Fruit fly (Drosophila melanogaster) whole organism, embryonic: ENCODE data around the gene CG17376.

Experiments
- Blimp-1 ChIP-seq: fragments of 200-800 bp; sonication (Bioruptor generic); optimal IDR thresholded peaks from 3 replicates; lab custom pipeline; 2018; ENCODE audit warnings: missing biosample characterization, missing genetic modification characterization, mild to moderate bottlenecking, moderate library complexity, missing genetic modification reagents
- CG10209 ChIP-seq: fragments of 200-800 bp; sonication (Bioruptor generic); optimal IDR thresholded peaks from 3 replicates; lab custom pipeline; 2017; ENCODE audit warnings: missing biosample characterization, mild to moderate bottlenecking, missing genetic modification characterization, missing genetic modification reagents
- CG1024 ChIP-seq: fragments of 200-800 bp; sonication (Bioruptor generic); IDR thresholded peaks from 2 replicates; pipeline ENCODE4 v1.3.6; 2022; ENCODE audit warnings: missing biosample characterization, missing genetic modification characterization
- CG10462 ChIP-seq: fragments of 200-800 bp; sonication (Bioruptor generic); optimal IDR thresholded peaks from 2 replicates; lab custom pipeline; 2016; ENCODE audit warnings: missing biosample characterization, missing genetic modification characterization
- CG11085 ChIP-seq: fragments of 200-800 bp; sonication (Bioruptor generic); IDR thresholded peaks from 2 replicates; pipeline ENCODE4 v1.3.6; 2022; ENCODE audit warnings: missing biosample characterization, missing genetic modification characterization
- CG12219 ChIP-seq: fragments of 200-800 bp; sonication (Bioruptor generic); optimal IDR thresholded peaks from 3 replicates; lab custom pipeline; 2018; ENCODE audit warnings: missing biosample characterization, mild to moderate bottlenecking, missing genetic modification characterization
- CG14014 ChIP-seq: fragments of 200-800 bp; sonication (Bioruptor generic); IDR thresholded peaks from 2 replicates; pipeline ENCODE4 v1.3.6; 2022; ENCODE audit warnings: missing biosample characterization, missing genetic modification characterization
- CG14667 ChIP-seq: fragments of 200-800 bp; sonication (Bioruptor generic); IDR thresholded peaks from 2 replicates; pipeline ENCODE4 v1.3.6; 2022; ENCODE audit warnings: missing biosample characterization, missing genetic modification characterization
- CG15479 ChIP-seq: fragments of 200-800 bp; sonication (Bioruptor generic); optimal IDR thresholded peaks from 3 replicates; lab custom pipeline; 2019; ENCODE audit warnings: missing biosample characterization, mild to moderate bottlenecking, missing genetic modification characterization, moderate library complexity
- CG1647 ChIP-seq: fragments of 200-800 bp; sonication (Bioruptor generic); optimal IDR thresholded peaks from 3 replicates; lab custom pipeline; 2016; ENCODE audit warnings: missing biosample characterization, missing genetic modification characterization
- CG16815 ChIP-seq: fragments of 200-800 bp; sonication (Bioruptor generic); optimal IDR thresholded peaks from 3 replicates; lab custom pipeline; 2017; ENCODE audit warnings: missing biosample characterization, mild to moderate bottlenecking, missing genetic modification characterization
- CG18599 ChIP-seq: fragments of 200-800 bp; sonication (Bioruptor generic); optimal IDR thresholded peaks from 3 replicates; lab custom pipeline; 2017; ENCODE audit warnings: missing biosample characterization, missing genetic modification characterization, mild to moderate bottlenecking, moderate library complexity, missing genetic modification reagents
- CG2116 ChIP-seq: fragments of 200-800 bp; sonication (Bioruptor generic); optimal IDR thresholded peaks from 3 replicates; lab custom pipeline; 2018; ENCODE audit warnings: missing biosample characterization, mild to moderate bottlenecking, missing genetic modification characterization
- CG2889 ChIP-seq: fragments of 200-800 bp; sonication (Bioruptor generic); IDR thresholded peaks from 3 replicates; pipeline ENCODE4 v1.3.6; 2022; ENCODE audit warnings: missing biosample characterization, missing genetic modification characterization
- CG30020 ChIP-seq: fragments of 200-800 bp; optimal IDR thresholded peaks from 2 replicates; lab custom pipeline; 2019; ENCODE audit warnings: missing biosample characterization, mild to moderate bottlenecking, missing genetic modification characterization, moderate library complexity
- CG30431 ChIP-seq: fragments of 200-800 bp; sonication (Bioruptor generic); optimal IDR thresholded peaks from 2 replicates; lab custom pipeline; 2017; ENCODE audit warnings: missing biosample characterization, missing genetic modification characterization
- CG3065 ChIP-seq: fragments of 200-800 bp; sonication (Bioruptor generic); optimal IDR thresholded peaks from 2 replicates; lab custom pipeline; 2016; ENCODE audit warnings: missing biosample characterization, missing genetic modification characterization
- CG32767 ChIP-seq: fragments of 200-800 bp; sonication (Bioruptor generic); IDR thresholded peaks from 2 replicates; pipeline ENCODE4 v1.3.6; 2022; ENCODE audit warnings: missing biosample characterization, missing genetic modification characterization
- CG3407 ChIP-seq: fragments of 200-800 bp; sonication (Bioruptor generic); optimal IDR thresholded peaks from 2 replicates; lab custom pipeline; 2018; ENCODE audit warnings: missing biosample characterization, mild to moderate bottlenecking, missing genetic modification characterization
- CG7987 ChIP-seq: fragments of 200-800 bp; sonication (Bioruptor generic); optimal IDR thresholded peaks from 2 replicates; lab custom pipeline; 2018; ENCODE audit warnings: missing biosample characterization, mild to moderate bottlenecking, missing genetic modification characterization, moderate library complexity
- Doc3 ChIP-seq: fragments of 200-800 bp; sonication (Bioruptor generic); IDR thresholded peaks from 3 replicates; pipeline ENCODE4 v1.3.6; 2022; ENCODE audit warnings: missing biosample characterization, missing genetic modification characterization; ENCODE audit not compliant: partially characterized antibody
- ERR ChIP-seq: fragments of 200-800 bp; sonication (Bioruptor generic); optimal IDR thresholded peaks from 2 replicates; lab custom pipeline; 2016; ENCODE audit warnings: missing biosample characterization, missing genetic modification characterization
- HmgZ ChIP-seq: fragments of 200-800 bp; sonication (Bioruptor generic); optimal IDR thresholded peaks from 2 replicates; lab custom pipeline; 2018; ENCODE audit warnings: missing biosample characterization, mild to moderate bottlenecking, missing genetic modification characterization
- Hsf ChIP-seq: fragments of 200-800 bp; sonication (Bioruptor generic); optimal IDR thresholded peaks from 3 replicates; lab custom pipeline; 2016; ENCODE audit warnings: missing biosample characterization, missing genetic modification characterization
- MBD-R2 ChIP-seq: fragments of 200-800 bp; sonication (Bioruptor generic); IDR thresholded peaks from 2 replicates; pipeline ENCODE4 v1.3.6; 2022; ENCODE audit warnings: missing biosample characterization, missing genetic modification characterization
- abd-A ChIP-seq: fragments of 200-800 bp; sonication (Bioruptor generic); optimal IDR thresholded peaks from 3 replicates; lab custom pipeline; 2019; ENCODE audit warnings: missing biosample characterization, mild to moderate bottlenecking, missing genetic modification characterization, moderate library complexity
- ac ChIP-seq: fragments of 200-800 bp; sonication (Bioruptor generic); optimal IDR thresholded peaks from 3 replicates; lab custom pipeline; 2017; ENCODE audit warnings: missing biosample characterization, mild to moderate bottlenecking, missing genetic modification characterization
- ase ChIP-seq: fragments of 200-800 bp; sonication (Bioruptor generic); IDR thresholded peaks from 3 replicates; pipeline ENCODE4 v1.3.6; 2022; ENCODE audit warnings: missing biosample characterization, missing genetic modification characterization
- ato ChIP-seq: fragments of 200-800 bp; sonication (Bioruptor generic); IDR thresholded peaks from 2 replicates; pipeline ENCODE4 v1.3.6; 2022; ENCODE audit warnings: missing biosample characterization, missing genetic modification characterization; ENCODE audit not compliant: partially characterized antibody
- bab2 ChIP-seq: fragments of 200-800 bp; sonication (Bioruptor generic); optimal IDR thresholded peaks from 2 replicates; lab custom pipeline; 2016; ENCODE audit warnings: missing biosample characterization, missing genetic modification characterization
- bcd ChIP-seq: fragments of 200-800 bp; sonication (Bioruptor generic); optimal IDR thresholded peaks from 2 replicates; lab custom pipeline; 2017; ENCODE audit warnings: missing biosample characterization, mild to moderate bottlenecking, missing genetic modification characterization
- bowl ChIP-seq: fragments of 200-800 bp; sonication (Bioruptor generic); IDR thresholded peaks from 2 replicates; pipeline ENCODE4 v1.3.6; 2022; ENCODE audit warnings: missing biosample characterization, missing genetic modification characterization
- bsh ChIP-seq, 2 experiments: fragments of 200-800 bp; sonication (Bioruptor generic); optimal IDR thresholded peaks; 2 replicates each; lab custom pipeline; 2017 to 2018; ENCODE audit warnings: mild to moderate bottlenecking in 2 of 2, missing biosample characterization in 2 of 2, missing genetic modification characterization in 2 of 2, moderate library complexity in 1 of 2
- ewg ChIP-seq: fragments of 200-800 bp; sonication (Bioruptor generic); optimal IDR thresholded peaks from 3 replicates; lab custom pipeline; 2017; ENCODE audit warnings: mild to moderate bottlenecking, missing biosample characterization, missing genetic modification reagents, missing genetic modification characterization
- gcm2 ChIP-seq: fragments of 200-800 bp; sonication (Bioruptor generic); optimal IDR thresholded peaks from 2 replicates; lab custom pipeline; 2016; ENCODE audit warnings: missing biosample characterization, missing genetic modification characterization
- gro ChIP-seq: fragments of 200-800 bp; sonication (Bioruptor generic); optimal IDR thresholded peaks from 2 replicates; lab custom pipeline; 2016; ENCODE audit warnings: missing biosample characterization, missing genetic modification characterization
- gsb ChIP-seq: fragments of 200-800 bp; sonication (Bioruptor generic); IDR thresholded peaks from 2 replicates; pipeline ENCODE4 v1.3.6; 2022; ENCODE audit warnings: missing biosample characterization, missing genetic modification characterization
- lab ChIP-seq: fragments of 200-800 bp; sonication (Bioruptor generic); optimal IDR thresholded peaks from 3 replicates; lab custom pipeline; 2017; ENCODE audit warnings: missing biosample characterization, missing genetic modification characterization, mild to moderate bottlenecking, moderate library complexity, missing genetic modification reagents
- lola ChIP-seq, 3 experiments: fragments of >200 bp in 2 of 3; fragments of 200-800 bp in 1 of 3; sonication (Bioruptor generic) in 1 of 3; optimal IDR thresholded peaks; 2 replicates each; lab custom pipeline; 2017 to 2019; ENCODE audit warnings: missing biosample characterization in 3 of 3, missing genetic modification characterization in 3 of 3, mild to moderate bottlenecking in 1 of 3, moderate library complexity in 1 of 3
- maf-S ChIP-seq: fragments of 200-800 bp; sonication (Bioruptor generic); optimal IDR thresholded peaks from 2 replicates; lab custom pipeline; 2016; ENCODE audit warnings: missing biosample characterization, missing genetic modification characterization
- mld ChIP-seq: fragments of 200-800 bp; sonication (Bioruptor generic); IDR thresholded peaks from 3 replicates; pipeline ENCODE4 v1.3.6; 2022; ENCODE audit warnings: missing biosample characterization, missing genetic modification characterization; ENCODE audit not compliant: partially characterized antibody
- nerfin-2 ChIP-seq: fragments of 200-800 bp; sonication (Bioruptor generic); IDR thresholded peaks from 2 replicates; pipeline ENCODE4 v1.3.6; 2022; ENCODE audit warnings: missing biosample characterization, missing genetic modification characterization; ENCODE audit not compliant: partially characterized antibody
- scrt ChIP-seq: fragments of 200-800 bp; sonication (Bioruptor generic); optimal IDR thresholded peaks from 2 replicates; lab custom pipeline; 2018; ENCODE audit warnings: missing biosample characterization, mild to moderate bottlenecking, missing genetic modification characterization, moderate library complexity
- shn ChIP-seq: fragments of 200-800 bp; sonication (Bioruptor generic); optimal IDR thresholded peaks from 3 replicates; lab custom pipeline; 2016; ENCODE audit warnings: missing biosample characterization, missing genetic modification characterization
- twi ChIP-seq: fragments of 200-800 bp; optimal IDR thresholded peaks from 2 replicates; lab custom pipeline; 2019; ENCODE audit warnings: missing biosample characterization, mild to moderate bottlenecking, missing genetic modification characterization, moderate library complexity
- tx ChIP-seq: fragments of 200-800 bp; sonication (Bioruptor generic); optimal IDR thresholded peaks from 2 replicates; lab custom pipeline; 2016; ENCODE audit warnings: missing biosample characterization, missing genetic modification characterization
- vnd ChIP-seq: fragments of 200-800 bp; sonication (Bioruptor generic); IDR thresholded peaks from 3 replicates; pipeline ENCODE4 v1.3.6; 2022; ENCODE audit warnings: missing biosample characterization, missing genetic modification characterization; ENCODE audit not compliant: partially characterized antibody
- yki ChIP-seq: fragments of >200 bp; optimal IDR thresholded peaks from 3 replicates; lab custom pipeline; 2018
- zen ChIP-seq: fragments of 200-800 bp; sonication (Bioruptor generic); optimal IDR thresholded peaks from 3 replicates; lab custom pipeline; 2018; ENCODE audit warnings: missing biosample characterization, mild to moderate bottlenecking, missing genetic modification characterization, moderate library complexity

Gene CG17376

dm6 chr2L:6794956-6795522 lies 5.7 kb downstream of the CG17376 start (continued):
- TF ChIP-seq CG3407 (no peak), CG2116 (GFP tag; lab: Kevin White, UChicago) (no peak), CG14667 (GFP tag; lab: Robert Waterston, UW) (no peak), gcm2 (GFP tag; lab: Kevin White, UChicago) (no peak), ewg (GFP tag; lab: Kevin White, UChicago) (no peak), bcd (GFP tag; lab: Kevin White, UChicago) (peak; percentile 32), Doc3 (GFP tag; lab: Robert Waterston, UW) (no peak), CG10209 (GFP tag; lab: Kevin White, UChicago) (no peak), CG15479 (GFP tag; lab: Kevin White, UChicago) (no peak), CG32767 (peak; percentile 54; the same call in 1 of the 2 replicates), CG11085 (GFP tag; lab: Robert Waterston, UW) (no peak), gsb (GFP tag; lab: Robert Waterston, UW) (no peak), mld (0 out of 3 replicates have a peak, but pooled peaks have one; percentile 30), Blimp-1 (GFP tag; lab: Kevin White, UChicago) (peak; percentile 5), vnd (GFP tag; lab: Robert Waterston, UW) (no peak), lola (GFP tag; optimal IDR thresholded peaks at IDR 0.05; lab: Kevin White, UChicago) (no peak), CG1647 (GFP tag; lab: Kevin White, UChicago) (no peak), MBD-R2 (GFP tag; lab: Robert Waterston, UW) (0 out of 2 replicates have a peak, but pooled peaks have one; percentile 8), bab2 (peak; percentile 24), CG16815 (GFP tag; lab: Kevin White, UChicago) (peak; percentile 0), CG10462 (GFP tag; lab: Kevin White, UChicago) (no peak), CG2889 (no peak), CG18599 (GFP tag; lab: Kevin White, UChicago) (peak; percentile 56), bsh (GFP tag; optimal IDR thresholded peaks at IDR 0.05; lab: Kevin White, UChicago) (peak in 1 of 2 experiments; percentile 7), ac (GFP tag; lab: Kevin White, UChicago) (peak; percentile 10), zen (tag; lab: Kevin White, UChicago) (no peak), CG1024 (GFP tag; lab: Robert Waterston, UW) (no peak), yki (lab: Kevin White, UChicago) (no peak), ato (GFP tag; lab: Robert Waterston, UW) (no peak), twi (no peak), CG14014 (GFP tag; lab: Robert Waterston, UW) (0 out of 2 replicates have a peak, but pooled peaks have one; percentile 9), CG30431 (GFP tag; lab: Kevin White, UChicago) (peak; percentile 31), CG7987 (no peak), nerfin-2 (GFP tag; lab: Robert Waterston, UW) (no peak), CG12219 (GFP tag; lab: Kevin White, UChicago) (no peak), lab (GFP tag; lab: Kevin White, UChicago) (peak; percentile 46), bowl (GFP tag; lab: Robert Waterston, UW) (0 out of 2 replicates have a peak, but pooled peaks have one; percentile 26), scrt (GFP tag; lab: Kevin White, UChicago) (peak; percentile 21), HmgZ (tag; lab: Kevin White, UChicago) (no peak), ERR (GFP tag; lab: Kevin White, UChicago) (no peak), Hsf (GFP tag; lab: Kevin White, UChicago) (no peak), CG30020 (tag; lab: Kevin White, UChicago) (no peak), ase (GFP tag; lab: Robert Waterston, UW) (no peak), maf-S (no peak), shn (peak; percentile 21), tx (GFP tag; lab: Kevin White, UChicago) (no peak), CG3065 (GFP tag; lab: Kevin White, UChicago) (no peak), gro (no peak), abd-A (tag; lab: Kevin White, UChicago) (peak; percentile 79)
